Worm (Caenorhabditis elegans) whole organism, L4/young adult: ENCODE measurements around the gene apb-1.

Source experiments
- W03F9.2 ChIP-seq: fragments of 150-350 bp; optimal IDR thresholded peaks from 2 replicates; lab custom pipeline; 2014; ENCODE audit warnings: missing biosample characterization, missing genetic modification characterization
- dao-5 ChIP-seq: sonication (generic microtip); optimal IDR thresholded peaks from 2 replicates; lab custom pipeline; 2016; ENCODE audit warnings: missing genotype, missing genetic modification characterization, moderate library complexity, missing compliant biosample characterization
- him-1 ChIP-seq: sonication (generic microtip); optimal IDR thresholded peaks from 2 replicates; lab custom pipeline; 2016; ENCODE audit warnings: missing genotype, missing genetic modification reagents, missing genetic modification characterization, missing compliant biosample characterization

ce11 chrIII:2577982-2578381 lies 18.9 kb downstream of the apb-1 start:
- TF ChIP-seq W03F9.2 (tag; lab: Kevin White, UChicago) (no peak), him-1 (tag; lab: Kevin White, UChicago) (no peak), dao-5 (no peak)
